Worm (Caenorhabditis elegans) whole organism, young adult: ENCODE results near the gene T14B1.1.

Experiments
- F49E8.2 ChIP-seq: sonication (generic microtip); optimal IDR thresholded peaks from 3 replicates; lab custom pipeline; 2017; ENCODE audit warnings: missing genetic modification characterization, mild to moderate bottlenecking, missing compliant biosample characterization, antibody characterized with exemption, moderate library complexity; ENCODE audit not compliant: insufficient read depth
- K11D2.4 ChIP-seq: fragments of 200-800 bp; sonication (Bioruptor generic); IDR thresholded peaks from 2 replicates; pipeline ENCODE4 v1.3.6; 2022; ENCODE audit warnings: missing genetic modification reagents, missing genetic modification characterization, missing compliant biosample characterization
- Y56A3A.18 ChIP-seq: fragments of 200-800 bp; sonication (Bioruptor generic); IDR thresholded peaks from 2 replicates; pipeline ENCODE4 v1.3.6; 2022; ENCODE audit warnings: missing genetic modification reagents, missing genetic modification characterization, missing compliant biosample characterization
- Y79H2A.3 ChIP-seq: fragments of 200-800 bp; sonication (Bioruptor generic); conservative IDR thresholded peaks from 2 replicates; pipeline ENCODE4 v1.3.6; 2022; ENCODE audit warnings: missing genetic modification reagents, missing genetic modification characterization, missing compliant biosample characterization
- akir-1 ChIP-seq: fragments of 200-800 bp; sonication (Bioruptor generic); optimal IDR thresholded peaks from 2 replicates; lab custom pipeline; 2018; ENCODE audit warnings: mild to moderate bottlenecking, missing genetic modification characterization, moderate library complexity, missing compliant biosample characterization
- ama-1 ChIP-seq, 3 experiments: fragments of 150-350 bp in 1 of 3; sonication (generic microtip) in 2 of 3; optimal IDR thresholded peaks; 2 replicates each; lab custom pipeline; 2014 to 2018; ENCODE audit warnings: missing biosample characterization in 2 of 3, missing genetic modification characterization in 2 of 3, missing genetic modification reagents in 2 of 3
- ceh-40 ChIP-seq: fragments of 200-800 bp; sonication (Bioruptor generic); IDR thresholded peaks from 2 replicates; pipeline ENCODE4 v1.3.6; 2022; ENCODE audit warnings: missing genetic modification characterization, missing compliant biosample characterization
- hmg-1.2 ChIP-seq: fragments of 200-800 bp; sonication (Bioruptor generic); IDR thresholded peaks from 2 replicates; pipeline ENCODE4 v1.3.6; 2022; ENCODE audit warnings: missing genetic modification reagents, missing genetic modification characterization, missing compliant biosample characterization
- mel-28 ChIP-seq: sonication (generic microtip); optimal IDR thresholded peaks from 2 replicates; lab custom pipeline; 2016; ENCODE audit warnings: borderline replicate concordance, mild to moderate bottlenecking, missing genetic modification characterization, missing compliant biosample characterization
- nhr-90 ChIP-seq: sonication (generic microtip); optimal IDR thresholded peaks from 2 replicates; lab custom pipeline; 2016; ENCODE audit warnings: missing genotype, mild to moderate bottlenecking, missing genetic modification characterization, missing compliant biosample characterization
- rec-8 ChIP-seq, 2 experiments: sonication (generic microtip); optimal IDR thresholded peaks; 2 replicates each; lab custom pipeline; 2016; ENCODE audit warnings: mild to moderate bottlenecking in 2 of 2, missing genetic modification characterization in 2 of 2, missing genetic modification reagents in 2 of 2, missing genotype in 2 of 2, missing biosample characterization in 1 of 2, missing compliant biosample characterization in 1 of 2, moderate library complexity in 1 of 2
- snpc-4 ChIP-seq, 5 experiments: fragments of 150-350 bp in 1 of 5; sonication (generic microtip) in 4 of 5; optimal IDR thresholded peaks; 2 replicates each; lab custom pipeline; 2014 to 2018; ENCODE audit warnings: missing genetic modification characterization in 5 of 5, missing biosample characterization in 3 of 5, antibody characterized with exemption in 2 of 5, mild to moderate bottlenecking in 2 of 5, missing compliant biosample characterization in 2 of 5, missing genotype in 2 of 5, moderate library complexity in 2 of 5, missing genetic modification reagents in 1 of 5

DNA sequence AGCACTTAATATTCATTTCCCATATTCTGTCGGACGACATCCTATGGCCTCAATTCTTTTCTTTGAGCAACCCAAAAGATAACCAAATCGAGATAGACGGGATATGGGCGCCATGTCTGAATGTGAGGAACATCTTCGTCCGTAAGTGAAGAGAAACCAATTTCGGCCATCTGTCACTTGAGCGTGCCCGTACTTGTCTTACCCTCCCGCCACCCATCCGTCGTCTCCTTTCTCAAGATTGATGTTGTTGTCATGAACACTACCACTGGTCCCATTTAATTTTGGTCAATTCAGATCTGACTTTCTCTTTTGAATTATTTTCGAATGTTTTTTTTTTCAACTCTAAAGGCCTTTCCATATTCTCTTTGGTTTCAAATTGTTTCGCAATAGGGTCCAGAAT is 34.3 kb upstream of the T14B1.1 start:
- TF ChIP-seq nhr-90 (tag; lab: Kevin White, UChicago) (no peak), ceh-40 (GFP tag; lab: Robert Waterston, UW) (no peak), mel-28 (no peak), F49E8.2 (tag; lab: Kevin White, UChicago) (no peak), akir-1 (GFP tag; lab: Kevin White, UChicago) (no peak), ama-1 (optimal IDR thresholded peaks at IDR 0.05; lab: Kevin White, UChicago) (no peak), ama-1 (GFP tag; optimal IDR thresholded peaks at IDR 0.05; lab: Kevin White, UChicago) (no peak), K11D2.4 (GFP tag; lab: Robert Waterston, UW) (no peak), hmg-1.2 (no peak), snpc-4 (GFP tag; optimal IDR thresholded peaks at IDR 0.05; lab: Kevin White, UChicago) (no peak), snpc-4 (tag; optimal IDR thresholded peaks at IDR 0.05; lab: Kevin White, UChicago) (no peak), Y56A3A.18 (no peak), rec-8 (tag; optimal IDR thresholded peaks at IDR 0.05; lab: Kevin White, UChicago) (no peak), Y79H2A.3 (GFP tag; lab: Robert Waterston, UW) (no peak)
